Fruit fly (Drosophila melanogaster): ENCODE measurements around the gene odd.

DNA sequence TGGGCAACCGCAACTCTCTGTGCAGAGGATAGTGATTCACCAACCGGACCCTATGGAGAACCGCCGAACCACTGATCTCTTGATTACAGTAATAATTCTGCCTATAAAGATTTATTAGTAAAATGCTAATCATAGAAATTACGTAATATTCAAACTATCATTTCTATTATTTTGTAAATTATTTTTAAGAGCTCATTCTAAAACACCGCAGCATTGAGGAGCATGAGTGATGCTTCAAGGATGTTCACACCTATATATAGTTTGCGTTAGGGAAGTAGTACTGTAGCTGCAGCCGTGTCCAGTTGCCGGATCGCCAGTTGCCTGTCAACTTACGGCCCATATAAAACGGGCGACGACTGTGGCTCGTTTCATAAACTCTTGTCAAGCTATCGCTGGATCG lies 49.1 kb downstream of the odd start:
- TF ChIP-seq CG32264 (GFP tag; optimal IDR thresholded peaks at IDR 0.05) (no peak), Myc (optimal IDR thresholded peaks at IDR 0.05) (no peak), sv (GFP tag; optimal IDR thresholded peaks at IDR 0.05) (no peak)
